Worm (Caenorhabditis elegans) whole organism, L1 larva: ENCODE data around the gene F45E1.5.

Experiments used
- aha-1 ChIP-seq: fragments of 150-350 bp; optimal IDR thresholded peaks from 2 replicates; lab custom pipeline; 2014; ENCODE audit warnings: missing biosample characterization, missing genetic modification characterization
- ama-1 ChIP-seq: fragments of 150-350 bp; optimal IDR thresholded peaks from 2 replicates; lab custom pipeline; 2014
- elt-3 ChIP-seq, 6 experiments: fragments of 150-350 bp in 1 of 6; sonication (generic microtip); optimal IDR thresholded peaks; 2 replicates each; lab custom pipeline; 2017 to 2018; ENCODE audit warnings: missing biosample characterization in 6 of 6, missing genetic modification characterization in 6 of 6, inconsistent platforms in 1 of 6
- lsy-2 ChIP-seq, 2 experiments: fragments of 150-350 bp; optimal IDR thresholded peaks; 2 replicates each; lab custom pipeline; 2014; ENCODE audit warnings: missing biosample characterization in 2 of 2, missing genetic modification characterization in 2 of 2
- mdl-1 ChIP-seq, 2 experiments: fragments of 150-350 bp; optimal IDR thresholded peaks; 2 replicates each; lab custom pipeline; 2014 to 2017; ENCODE audit warnings: missing biosample characterization in 2 of 2, missing genetic modification characterization in 2 of 2, inconsistent platforms in 1 of 2
- nhr-28 ChIP-seq: fragments of 150-350 bp; optimal IDR thresholded peaks from 2 replicates; lab custom pipeline; 2014; ENCODE audit warnings: missing biosample characterization, missing genetic modification characterization
- unc-62 ChIP-seq: fragments of 150-350 bp; optimal IDR thresholded peaks from 2 replicates; lab custom pipeline; 2014; ENCODE audit warnings: missing biosample characterization, missing genetic modification reagents, missing genetic modification characterization

ce11 chrX:7930450-7930849, 46.0 kb upstream of the F45E1.5 start, which contains the start of gene zig-3:
- no peak for TF ChIP-seq nhr-28
- no peak for TF ChIP-seq aha-1 (tag; lab: Kevin White, UChicago)
- no peak for TF ChIP-seq lsy-2 (tag; optimal IDR thresholded peaks at IDR 0.05; lab: Kevin White, UChicago)
- no peak for TF ChIP-seq unc-62
- no peak for TF ChIP-seq elt-3 (tag; optimal IDR thresholded peaks at IDR 0.05; lab: Kevin White, UChicago)
- TF ChIP-seq ama-1 (lab: Kevin White, UChicago): no peak
- no peak for TF ChIP-seq mdl-1 (tag; optimal IDR thresholded peaks at IDR 0.05; lab: Kevin White, UChicago)
